ENCODE assay signal across 1 fruit fly cellular context in the genomic region with DNA sequence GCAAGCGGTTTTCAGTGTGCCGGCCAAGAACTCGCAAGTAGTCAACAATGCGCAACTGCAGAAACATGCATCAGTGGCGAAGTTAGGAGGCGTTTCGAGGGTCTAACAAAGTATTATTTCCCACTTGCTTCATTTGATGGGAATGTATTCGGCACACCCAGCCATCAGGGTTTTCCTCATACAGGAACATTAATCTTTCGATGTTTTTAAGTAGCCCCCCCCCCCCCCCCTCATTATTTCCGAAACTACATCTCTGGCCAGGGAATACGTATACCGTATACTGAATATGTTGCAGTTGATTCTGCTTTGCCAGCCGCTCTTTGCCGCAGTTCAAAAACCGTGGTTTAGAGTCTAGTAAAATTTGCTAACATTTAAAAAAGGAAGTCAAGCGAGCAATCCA.
A peak's percentile ranks its signal among the peaks of the same experiment; 100 is the strongest.
TF ChIP-seq lines count a peak whose summit lies in the region.

No protein-coding gene starts in this region.

TF ChIP-seq in whole organism, prepupa, 60 proteins besides CTCF, POLR2A, EP300 and RAD21 (continued from another document):
- TF ChIP-seq Ets96B (tag; optimal IDR thresholded peaks at IDR 0.05; lab: Kevin White, UChicago), result no peak
- no peak for TF ChIP-seq Sox102F (GFP tag; optimal IDR thresholded peaks at IDR 0.05; lab: Kevin White, UChicago)
- TF ChIP-seq topi (GFP tag; optimal IDR thresholded peaks at IDR 0.05; lab: Kevin White, UChicago), result peak; percentile 26
- TF ChIP-seq Eip75B (GFP tag; optimal IDR thresholded peaks at IDR 0.05; lab: Kevin White, UChicago), result no peak
- TF ChIP-seq CG8119 (GFP tag; IDR thresholded peaks at IDR 0.05; lab: Robert Waterston, UW), result peak; percentile 54; the same call in 1 of the 3 replicates
- no peak for TF ChIP-seq Hr38 (GFP tag; optimal IDR thresholded peaks at IDR 0.05; lab: Kevin White, UChicago)
- TF ChIP-seq Eip93F (GFP tag; optimal IDR thresholded peaks at IDR 0.05; lab: Kevin White, UChicago), result no peak
- TF ChIP-seq CG8632 (GFP tag; optimal IDR thresholded peaks at IDR 0.05; lab: Kevin White, UChicago), result no peak
- no peak for TF ChIP-seq CG32006 (GFP tag; optimal IDR thresholded peaks at IDR 0.05; lab: Kevin White, UChicago)
